Fruit fly (Drosophila melanogaster) whole organism, embryonic: ENCODE measurements around the gene CG4230.

ENCODE experiments used
- CG10462 ChIP-seq: fragments of 200-800 bp; sonication (Bioruptor generic); optimal IDR thresholded peaks from 2 replicates; lab custom pipeline; 2016; ENCODE audit warnings: missing biosample characterization, missing genetic modification characterization
- CG12299 ChIP-seq: fragments of 200-800 bp; sonication (Bioruptor generic); optimal IDR thresholded peaks from 2 replicates; lab custom pipeline; 2018; ENCODE audit warnings: missing biosample characterization, mild to moderate bottlenecking, missing genetic modification characterization
- CG12391 ChIP-seq: fragments of 200-800 bp; sonication (Bioruptor generic); optimal IDR thresholded peaks from 3 replicates; lab custom pipeline; 2018; ENCODE audit warnings: missing biosample characterization, mild to moderate bottlenecking, missing genetic modification characterization, moderate library complexity
- CG14667 ChIP-seq: fragments of 200-800 bp; sonication (Bioruptor generic); IDR thresholded peaks from 2 replicates; pipeline ENCODE4 v1.3.6; 2022; ENCODE audit warnings: missing biosample characterization, missing genetic modification characterization
- CG15269 ChIP-seq: fragments of 200-800 bp; sonication (Bioruptor generic); optimal IDR thresholded peaks from 2 replicates; lab custom pipeline; 2018; ENCODE audit warnings: missing biosample characterization, mild to moderate bottlenecking, missing genetic modification characterization, moderate library complexity
- CG1603 ChIP-seq: fragments of 200-800 bp; sonication (Bioruptor generic); optimal IDR thresholded peaks from 2 replicates; lab custom pipeline; 2019; ENCODE audit warnings: missing biosample characterization, mild to moderate bottlenecking, missing genetic modification characterization, moderate library complexity
- CG16863 ChIP-seq: fragments of 200-800 bp; sonication (Bioruptor generic); optimal IDR thresholded peaks from 3 replicates; lab custom pipeline; 2016; ENCODE audit warnings: missing biosample characterization, missing genetic modification characterization
- CG17359 ChIP-seq: fragments of 200-800 bp; sonication (Bioruptor generic); optimal IDR thresholded peaks from 3 replicates; lab custom pipeline; 2018; ENCODE audit warnings: missing biosample characterization, mild to moderate bottlenecking, missing genetic modification characterization, moderate library complexity
- CG31224 ChIP-seq: fragments of 200-800 bp; sonication (Bioruptor generic); IDR thresholded peaks from 2 replicates; pipeline ENCODE4 v1.3.6; 2022; ENCODE audit warnings: missing biosample characterization, missing genetic modification characterization
- CG3163 ChIP-seq: fragments of 200-800 bp; sonication (Bioruptor generic); optimal IDR thresholded peaks from 3 replicates; lab custom pipeline; 2016; ENCODE audit warnings: missing biosample characterization, missing genetic modification characterization
- CG3838 ChIP-seq: fragments of 200-800 bp; sonication (Bioruptor generic); optimal IDR thresholded peaks from 3 replicates; lab custom pipeline; 2016; ENCODE audit warnings: missing biosample characterization, missing genetic modification characterization
- CG3847 ChIP-seq: fragments of 200-800 bp; sonication (Bioruptor generic); IDR thresholded peaks from 2 replicates; pipeline ENCODE4 v1.3.6; 2022; ENCODE audit warnings: missing biosample characterization, missing genetic modification characterization
- CG4424 ChIP-seq: fragments of 200-800 bp; sonication (Bioruptor generic); optimal IDR thresholded peaks from 3 replicates; lab custom pipeline; 2016; ENCODE audit warnings: missing biosample characterization, missing genetic modification characterization
- CG7372 ChIP-seq: fragments of 200-800 bp; sonication (Bioruptor generic); IDR thresholded peaks from 2 replicates; pipeline ENCODE4 v1.3.6; 2022; ENCODE audit warnings: missing biosample characterization, missing genetic modification characterization
- CG8290 ChIP-seq, 3 experiments: fragments of 200-800 bp; sonication (Bioruptor generic); optimal IDR thresholded peaks; 2 replicates each; lab custom pipeline; 2016 to 2019; ENCODE audit warnings: missing biosample characterization in 3 of 3, missing genetic modification characterization in 3 of 3, mild to moderate bottlenecking in 2 of 3, moderate library complexity in 1 of 3
- CG9215 ChIP-seq: fragments of 200-800 bp; sonication (Bioruptor generic); IDR thresholded peaks from 2 replicates; pipeline ENCODE4 v1.3.6; 2022; ENCODE audit warnings: missing biosample characterization, missing genetic modification characterization
- CG9609 ChIP-seq: fragments of 200-800 bp; sonication (Bioruptor generic); optimal IDR thresholded peaks from 3 replicates; lab custom pipeline; 2016; ENCODE audit warnings: missing biosample characterization, missing genetic modification characterization
- CG9727 ChIP-seq: fragments of 200-800 bp; sonication (Bioruptor generic); optimal IDR thresholded peaks from 3 replicates; lab custom pipeline; 2017; ENCODE audit warnings: missing biosample characterization, mild to moderate bottlenecking, missing genetic modification characterization
- D ChIP-seq, 2 experiments: fragments of 200-800 bp in 1 of 2; fragments of >200 bp in 1 of 2; sonication (Bioruptor generic) in 1 of 2; optimal IDR thresholded peaks; 2 replicates in 1 of 2; 3 replicates in 1 of 2; lab custom pipeline; 2017; ENCODE audit warnings: mild to moderate bottlenecking in 1 of 2, missing biosample characterization in 1 of 2, missing genetic modification characterization in 1 of 2, missing genetic modification reagents in 1 of 2
- E2f2 ChIP-seq: fragments of 200-800 bp; sonication (Bioruptor generic); IDR thresholded peaks from 2 replicates; pipeline ENCODE4 v1.3.6; 2022; ENCODE audit warnings: missing biosample characterization, missing genetic modification characterization
- H15 ChIP-seq: fragments of 200-800 bp; sonication (Bioruptor generic); IDR thresholded peaks from 3 replicates; pipeline ENCODE4 v1.3.6; 2022; ENCODE audit warnings: missing biosample characterization, missing genetic modification characterization
- HmgZ ChIP-seq: fragments of 200-800 bp; sonication (Bioruptor generic); optimal IDR thresholded peaks from 2 replicates; lab custom pipeline; 2018; ENCODE audit warnings: missing biosample characterization, mild to moderate bottlenecking, missing genetic modification characterization
- Hmr ChIP-seq: fragments of 200-800 bp; sonication (Bioruptor generic); optimal IDR thresholded peaks from 3 replicates; lab custom pipeline; 2017; ENCODE audit warnings: mild to moderate bottlenecking, missing biosample characterization, missing genetic modification reagents, missing genetic modification characterization
- Mad ChIP-seq: fragments of 200-800 bp; sonication (Bioruptor generic); optimal IDR thresholded peaks from 2 replicates; lab custom pipeline; 2016; ENCODE audit warnings: missing biosample characterization, missing genetic modification characterization
- Meics ChIP-seq: fragments of 200-800 bp; sonication (Bioruptor generic); optimal IDR thresholded peaks from 2 replicates; lab custom pipeline; 2017; ENCODE audit warnings: missing biosample characterization, mild to moderate bottlenecking, missing genetic modification characterization
- Myb ChIP-seq: fragments of 200-800 bp; sonication (Bioruptor generic); optimal IDR thresholded peaks from 2 replicates; lab custom pipeline; 2016; ENCODE audit warnings: missing biosample characterization, missing genetic modification characterization
- NC2β ChIP-seq: fragments of 200-800 bp; sonication (Bioruptor generic); optimal IDR thresholded peaks from 2 replicates; lab custom pipeline; 2016; ENCODE audit warnings: missing biosample characterization, missing genetic modification characterization
- Nf-YA ChIP-seq: fragments of 200-800 bp; sonication (Bioruptor generic); IDR thresholded peaks from 2 replicates; pipeline ENCODE4 v1.3.6; 2022; ENCODE audit warnings: missing biosample characterization, missing genetic modification characterization
- Ravus ChIP-seq: fragments of 200-800 bp; sonication (Bioruptor generic); IDR thresholded peaks from 2 replicates; pipeline ENCODE4 v1.3.6; 2022; ENCODE audit warnings: missing biosample characterization, missing genetic modification characterization
- Scr ChIP-seq: fragments of 200-800 bp; sonication (Bioruptor generic); IDR thresholded peaks from 2 replicates; pipeline ENCODE4 v1.3.6; 2022; ENCODE audit warnings: missing biosample characterization, missing genetic modification characterization; ENCODE audit not compliant: partially characterized antibody
- Sry-β ChIP-seq: fragments of 200-800 bp; sonication (Bioruptor generic); optimal IDR thresholded peaks from 2 replicates; lab custom pipeline; 2018; ENCODE audit warnings: missing biosample characterization, mild to moderate bottlenecking, missing genetic modification characterization, moderate library complexity
- Vsx1 ChIP-seq: fragments of 200-800 bp; sonication (Bioruptor generic); optimal IDR thresholded peaks from 2 replicates; lab custom pipeline; 2017; ENCODE audit warnings: missing biosample characterization, mild to moderate bottlenecking, missing genetic modification characterization, missing genetic modification reagents
- abd-A ChIP-seq: fragments of 200-800 bp; sonication (Bioruptor generic); optimal IDR thresholded peaks from 3 replicates; lab custom pipeline; 2019; ENCODE audit warnings: missing biosample characterization, mild to moderate bottlenecking, missing genetic modification characterization, moderate library complexity
- al ChIP-seq: fragments of 200-800 bp; sonication (Bioruptor generic); IDR thresholded peaks from 2 replicates; pipeline ENCODE4 v1.3.6; 2022; ENCODE audit warnings: missing biosample characterization, missing genetic modification characterization
- ara ChIP-seq: fragments of 200-800 bp; sonication (Bioruptor generic); IDR thresholded peaks from 2 replicates; pipeline ENCODE4 v1.3.6; 2022; ENCODE audit warnings: missing biosample characterization, missing genetic modification characterization
- cad ChIP-seq: fragments of >200 bp; optimal IDR thresholded peaks from 2 replicates; lab custom pipeline; 2017; ENCODE audit warnings: missing biosample characterization, missing genetic modification characterization
- dati ChIP-seq: fragments of 200-800 bp; sonication (Bioruptor generic); IDR thresholded peaks from 2 replicates; pipeline ENCODE4 v1.3.6; 2022; ENCODE audit warnings: missing biosample characterization, missing genetic modification characterization
- fd3F ChIP-seq: fragments of 200-800 bp; sonication (Bioruptor generic); optimal IDR thresholded peaks from 2 replicates; lab custom pipeline; 2018; ENCODE audit warnings: missing biosample characterization, mild to moderate bottlenecking, missing genetic modification characterization, moderate library complexity
- fd96Cb ChIP-seq: fragments of 200-800 bp; sonication (Bioruptor generic); optimal IDR thresholded peaks from 2 replicates; lab custom pipeline; 2018; ENCODE audit warnings: missing biosample characterization, mild to moderate bottlenecking, missing genetic modification characterization, moderate library complexity
- kah ChIP-seq: fragments of 200-800 bp; sonication (Bioruptor generic); optimal IDR thresholded peaks from 2 replicates; lab custom pipeline; 2018; ENCODE audit warnings: missing biosample characterization, mild to moderate bottlenecking, missing genetic modification characterization
- ken ChIP-seq: fragments of 200-800 bp; sonication (Bioruptor generic); IDR thresholded peaks from 3 replicates; pipeline ENCODE4 v1.3.6; 2022; ENCODE audit warnings: missing biosample characterization, missing genetic modification characterization
- nom ChIP-seq: fragments of 200-800 bp; sonication (Bioruptor generic); optimal IDR thresholded peaks from 2 replicates; lab custom pipeline; 2017; ENCODE audit warnings: missing biosample characterization, missing genetic modification characterization, mild to moderate bottlenecking, moderate library complexity, missing genetic modification reagents
- pfk ChIP-seq: fragments of 200-800 bp; sonication (Bioruptor generic); optimal IDR thresholded peaks from 2 replicates; lab custom pipeline; 2018; ENCODE audit warnings: missing biosample characterization, mild to moderate bottlenecking, missing genetic modification characterization, moderate library complexity
- row ChIP-seq: fragments of 200-800 bp; sonication (Bioruptor generic); IDR thresholded peaks from 3 replicates; pipeline ENCODE4 v1.3.6; 2022; ENCODE audit warnings: missing biosample characterization, missing genetic modification characterization
- sim ChIP-seq: fragments of 200-800 bp; sonication (Bioruptor generic); IDR thresholded peaks from 2 replicates; pipeline ENCODE4 v1.3.6; 2022; ENCODE audit warnings: missing biosample characterization, missing genetic modification characterization
- tio ChIP-seq: fragments of 200-800 bp; sonication (Bioruptor generic); optimal IDR thresholded peaks from 2 replicates; lab custom pipeline; 2017; ENCODE audit warnings: missing biosample characterization, missing genetic modification characterization, inconsistent platforms
- zen ChIP-seq: fragments of 200-800 bp; sonication (Bioruptor generic); optimal IDR thresholded peaks from 3 replicates; lab custom pipeline; 2018; ENCODE audit warnings: missing biosample characterization, mild to moderate bottlenecking, missing genetic modification characterization, moderate library complexity
- zen2 ChIP-seq: fragments of 200-800 bp; sonication (Bioruptor generic); IDR thresholded peaks from 3 replicates; pipeline ENCODE4 v1.3.6; 2022; ENCODE audit warnings: missing biosample characterization, missing genetic modification characterization; ENCODE audit not compliant: partially characterized antibody

CG4230 gene

DNA sequence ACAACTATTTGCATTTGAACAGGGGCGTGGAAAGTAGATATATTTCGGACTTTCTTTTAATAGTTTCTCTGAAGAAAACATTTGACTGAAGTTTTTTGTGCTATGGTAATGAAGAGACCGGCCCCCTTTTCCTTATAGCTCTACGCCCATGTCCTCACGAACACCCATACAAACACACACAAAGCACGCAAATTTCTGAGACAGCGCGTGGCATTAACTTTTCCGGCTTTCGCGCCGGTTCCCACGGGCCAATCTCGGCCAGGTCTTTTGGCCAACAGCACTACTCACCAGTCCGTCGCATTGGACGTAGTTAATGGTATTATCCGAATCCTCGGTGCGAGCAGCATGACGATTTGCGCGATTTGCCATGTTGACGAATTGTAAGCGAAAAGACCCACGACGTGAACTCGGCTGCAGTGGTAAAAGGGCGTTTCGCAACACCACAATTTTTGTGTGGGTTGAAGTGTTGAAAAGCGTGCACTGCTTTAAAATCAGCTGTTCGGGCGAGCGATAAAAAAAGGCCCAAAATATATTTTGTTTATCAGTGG lies 43.6 kb upstream of the CG4230 start, which contains the start of gene senju (continued):
- TF ChIP-seq E2f2 (GFP tag; lab: Robert Waterston, UW) (peak; percentile 55; the same call in 1 of the 2 replicates), CG16863 (GFP tag; lab: Kevin White, UChicago) (peak; percentile 85), pfk (GFP tag; lab: Kevin White, UChicago) (peak; percentile 75), dati (peak; percentile 73; the same call in 1 of the 2 replicates), cad (no peak), HmgZ (tag; lab: Kevin White, UChicago) (peak; percentile 88), CG1603 (tag; lab: Kevin White, UChicago) (peak; percentile 76), Nf-YA (GFP tag; lab: Robert Waterston, UW) (peak; percentile 39; the same call in 1 of the 2 replicates), al (GFP tag; lab: Robert Waterston, UW) (peak; percentile 39; the same call in 1 of the 2 replicates), CG3847 (GFP tag; lab: Robert Waterston, UW) (peak; percentile 90), CG12391 (tag; lab: Kevin White, UChicago) (peak; percentile 83), CG17359 (tag; lab: Kevin White, UChicago) (peak; percentile 78), Scr (GFP tag; lab: Robert Waterston, UW) (peak; percentile 54), kah (peak; percentile 21), nom (GFP tag; lab: Kevin White, UChicago) (peak; percentile 74), tio (peak; percentile 83), Meics (GFP tag; lab: Kevin White, UChicago) (peak; percentile 88), CG4424 (peak; percentile 90), Sry-β (GFP tag; lab: Kevin White, UChicago) (no peak), CG12299 (tag; lab: Kevin White, UChicago) (peak; percentile 50), fd96Cb (tag; lab: Kevin White, UChicago) (peak; percentile 61), CG15269 (peak; percentile 83), zen2 (no peak), CG8290 (GFP tag; optimal IDR thresholded peaks at IDR 0.05; lab: Kevin White, UChicago) (peak; percentile 72), CG8290 (tag; optimal IDR thresholded peaks at IDR 0.05; lab: Kevin White, UChicago) (peak; percentile 33 to 91), CG9609 (GFP tag; lab: Kevin White, UChicago) (peak; percentile 87), ken (peak; percentile 81), Vsx1 (peak; percentile 19), sim (peak; percentile 62; the same call in 1 of the 2 replicates), H15 (GFP tag; lab: Robert Waterston, UW) (peak; percentile 60; the same call in 1 of the 3 replicates), CG10462 (GFP tag; lab: Kevin White, UChicago) (peak; percentile 82), Mad (GFP tag; lab: Kevin White, UChicago) (peak; percentile 83), CG9215 (GFP tag; lab: Robert Waterston, UW) (peak; percentile 62), CG9727 (GFP tag; lab: Kevin White, UChicago) (peak; percentile 89), CG3838 (GFP tag; lab: Kevin White, UChicago) (peak; percentile 33), CG7372 (GFP tag; lab: Robert Waterston, UW) (0 out of 2 replicates have a peak, but pooled peaks have one; percentile 30), Ravus (GFP tag; lab: Robert Waterston, UW) (no peak; the same call in 1 of the 2 replicates), fd3F (GFP tag; lab: Kevin White, UChicago) (peak; percentile 50), CG14667 (peak; percentile 71), Hmr (GFP tag; lab: Kevin White, UChicago) (peak; percentile 91), abd-A (tag; lab: Kevin White, UChicago) (peak; percentile 68), Myb (GFP tag; lab: Kevin White, UChicago) (peak; percentile 79), row (GFP tag; lab: Robert Waterston, UW) (peak; percentile 73), CG31224 (GFP tag; lab: Robert Waterston, UW) (peak; percentile 63), zen (tag; lab: Kevin White, UChicago) (peak; percentile 53), D (optimal IDR thresholded peaks at IDR 0.05; lab: Kevin White, UChicago) (peak; percentile 67), D (GFP tag; optimal IDR thresholded peaks at IDR 0.05; lab: Kevin White, UChicago) (peak; percentile 55), NC2β (GFP tag; lab: Kevin White, UChicago) (peak; percentile 82), CG3163 (GFP tag; lab: Kevin White, UChicago) (peak; percentile 73), ara (GFP tag; lab: Robert Waterston, UW) (peak; percentile 79)
